Worm (Caenorhabditis elegans): ENCODE results near the gene F35G12.7.

F35G12.7 gene

DNA sequence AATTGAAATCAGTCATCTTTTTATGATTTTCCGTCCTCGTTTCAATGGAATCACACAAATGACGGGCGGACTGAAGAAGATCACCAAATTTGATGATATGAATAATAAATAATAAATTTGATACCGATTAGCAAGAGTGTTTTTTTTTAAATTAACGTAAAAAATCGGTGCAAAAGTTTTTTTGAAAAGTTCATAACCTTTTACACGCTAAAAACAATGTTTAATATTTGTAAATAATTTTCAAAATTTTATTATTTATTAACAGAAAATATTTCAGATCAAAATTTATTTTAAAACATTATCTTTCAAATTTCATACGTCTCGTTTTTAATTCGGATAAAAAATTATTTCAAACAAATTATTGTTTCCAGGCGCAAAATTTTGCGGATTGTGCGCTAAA is 42.2 kb downstream of the F35G12.7 start, which contains the start of gene M88.3:
TSS of gene M88.3 (minus strand) at position 101 of the 400 bp plus-strand sequence.
- TF ChIP-seq ceh-30 (tag; optimal IDR thresholded peaks at IDR 0.05), result no peak
- TF ChIP-seq ttx-3 (tag; optimal IDR thresholded peaks at IDR 0.05), result no peak
- no peak for TF ChIP-seq pat-9 (tag; optimal IDR thresholded peaks at IDR 0.05)
- TF ChIP-seq ceh-6 (GFP tag; optimal IDR thresholded peaks at IDR 0.05), result no peak
- TF ChIP-seq fax-1 (tag; optimal IDR thresholded peaks at IDR 0.05), result no peak
- TF ChIP-seq sox-2 (GFP tag; IDR thresholded peaks at IDR 0.05), result no peak
- TF ChIP-seq pax-1 (tag; optimal IDR thresholded peaks at IDR 0.05), result no peak
- TF ChIP-seq ahr-1 (tag; optimal IDR thresholded peaks at IDR 0.05), result no peak
- TF ChIP-seq unc-3 (GFP tag; conservative IDR thresholded peaks at IDR 0.05), result no peak
- TF ChIP-seq unc-3 (tag; optimal IDR thresholded peaks at IDR 0.05), result no peak
- no peak for TF ChIP-seq unc-86 (tag; optimal IDR thresholded peaks at IDR 0.05)
- no peak for TF ChIP-seq lim-6 (tag; optimal IDR thresholded peaks at IDR 0.05)
- TF ChIP-seq tbx-7 (tag; optimal IDR thresholded peaks at IDR 0.05), result no peak
- no peak for TF ChIP-seq elt-4 (tag; optimal IDR thresholded peaks at IDR 0.05)
- TF ChIP-seq K09A11.1 (tag; optimal IDR thresholded peaks at IDR 0.05; ENCODE audit: insufficient read depth), result no peak
- no peak for TF ChIP-seq Y22D7AL.16 (tag; optimal IDR thresholded peaks at IDR 0.05)
- TF ChIP-seq syd-9 (tag; optimal IDR thresholded peaks at IDR 0.05), result no peak

DNA sequence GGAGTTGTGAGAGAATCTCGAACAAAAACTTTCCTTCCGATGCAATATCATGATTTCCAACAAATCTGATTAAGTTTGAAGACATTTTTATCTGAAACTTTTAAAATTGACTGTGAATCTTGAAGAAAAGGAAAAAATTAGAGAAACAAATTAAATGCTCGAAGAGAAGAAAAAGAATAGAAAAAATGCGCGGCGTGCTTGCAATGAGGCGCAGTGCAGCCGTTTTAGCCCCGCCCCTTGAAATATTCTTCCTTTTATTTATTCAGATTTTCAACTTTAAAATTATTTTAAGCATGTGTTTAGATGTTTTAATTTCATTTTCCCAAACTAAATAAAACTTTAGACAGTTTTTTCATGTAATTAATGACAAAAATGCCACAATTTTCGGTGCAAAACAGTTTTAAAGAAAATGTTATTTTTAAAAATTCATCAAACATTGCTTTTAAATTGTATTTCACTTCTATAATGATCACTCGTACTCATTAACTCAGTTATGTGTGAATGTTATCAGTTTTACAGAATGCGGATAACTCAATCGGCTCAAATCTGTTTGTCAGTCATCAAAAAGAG is 44.7 kb downstream of the F35G12.7 start, which contains the start of the genes mrps-34 and cisd-3.1:
TSS of gene mrps-34 (minus strand) at position 91 of the 570 bp plus-strand sequence.
TSS of gene cisd-3.1 (plus strand) at position 520 of the 570 bp plus-strand sequence.
- TF ChIP-seq hlh-13 (GFP tag; optimal IDR thresholded peaks at IDR 0.05) (no peak), ceh-48 (tag; optimal IDR thresholded peaks at IDR 0.05) (no peak), pha-4 (tag; optimal IDR thresholded peaks at IDR 0.05) (no peak), C08G9.2 (tag; optimal IDR thresholded peaks at IDR 0.05) (no peak), nfya-1 (tag; optimal IDR thresholded peaks at IDR 0.05) (peak; percentile 49), ceh-22 (tag; optimal IDR thresholded peaks at IDR 0.05) (no peak), dve-1 (tag; optimal IDR thresholded peaks at IDR 0.05) (no peak), mec-3 (tag; optimal IDR thresholded peaks at IDR 0.05; ENCODE audit: borderline replicate concordance) (no peak), K09A11.1 (tag; optimal IDR thresholded peaks at IDR 0.05; ENCODE audit: insufficient read depth) (peak; percentile 75), che-1 (tag; optimal IDR thresholded peaks at IDR 0.05) (peak; percentile 22), pros-1 (tag; optimal IDR thresholded peaks at IDR 0.05) (no peak), ceh-14 (tag; optimal IDR thresholded peaks at IDR 0.05) (peak; percentile 71), elt-2 (tag; optimal IDR thresholded peaks at IDR 0.05) (peak; percentile 66), pha-2 (tag; optimal IDR thresholded peaks at IDR 0.05) (peak; percentile 30), ama-1 (optimal IDR thresholded peaks at IDR 0.05) (no peak), ttx-3 (tag; optimal IDR thresholded peaks at IDR 0.05) (peak; percentile 25), tbx-2 (tag; optimal IDR thresholded peaks at IDR 0.05) (peak; percentile 55), ceh-45 (GFP tag; IDR thresholded peaks at IDR 0.05) (peak; percentile 35; the same call in 1 of the 2 replicates), madf-2 (tag; optimal IDR thresholded peaks at IDR 0.05) (no peak), ceh-9 (tag; optimal IDR thresholded peaks at IDR 0.05) (no peak), lim-6 (tag; optimal IDR thresholded peaks at IDR 0.05) (no peak), ceh-31 (tag; optimal IDR thresholded peaks at IDR 0.05) (peak; percentile 20), nhr-232 (tag; optimal IDR thresholded peaks at IDR 0.05) (peak; percentile 41), lin-11 (tag; optimal IDR thresholded peaks at IDR 0.05) (peak; percentile 22), hlh-6 (tag; optimal IDR thresholded peaks at IDR 0.05) (no peak), pax-1 (tag; optimal IDR thresholded peaks at IDR 0.05) (no peak), sox-4 (tag; optimal IDR thresholded peaks at IDR 0.05) (peak; percentile 2), hlh-15 (tag; optimal IDR thresholded peaks at IDR 0.05) (no peak), rnt-1 (tag; optimal IDR thresholded peaks at IDR 0.05) (no peak), pat-9 (tag; optimal IDR thresholded peaks at IDR 0.05) (peak; percentile 22), zip-5 (tag; optimal IDR thresholded peaks at IDR 0.05) (no peak), elt-4 (tag; optimal IDR thresholded peaks at IDR 0.05) (no peak), unc-55 (GFP tag; optimal IDR thresholded peaks at IDR 0.05) (no peak)
